Fruit fly (Drosophila melanogaster) whole organism, embryonic: Measurements from ENCODE around the gene CG18808.

Experiments used
- B-H2 ChIP-seq: fragments of 200-800 bp; sonication (Bioruptor generic); optimal IDR thresholded peaks from 2 replicates; lab custom pipeline; 2018; ENCODE audit warnings: missing biosample characterization, mild to moderate bottlenecking, missing genetic modification characterization
- BEAF-32 ChIP-seq: fragments of 200-800 bp; sonication (Bioruptor generic); optimal IDR thresholded peaks from 3 replicates; lab custom pipeline; 2017; ENCODE audit warnings: missing biosample characterization, missing genetic modification characterization, mild to moderate bottlenecking, moderate library complexity, missing genetic modification reagents
- CG10979 ChIP-seq: fragments of 200-800 bp; sonication (Bioruptor generic); optimal IDR thresholded peaks from 2 replicates; lab custom pipeline; 2018; ENCODE audit warnings: missing biosample characterization, mild to moderate bottlenecking, missing genetic modification characterization, moderate library complexity
- CG14050 ChIP-seq: fragments of 200-800 bp; sonication (Bioruptor generic); IDR thresholded peaks from 3 replicates; pipeline ENCODE4 v1.3.6; 2022; ENCODE audit warnings: missing biosample characterization, missing genetic modification characterization
- CG15269 ChIP-seq: fragments of 200-800 bp; sonication (Bioruptor generic); optimal IDR thresholded peaks from 2 replicates; lab custom pipeline; 2018; ENCODE audit warnings: missing biosample characterization, mild to moderate bottlenecking, missing genetic modification characterization, moderate library complexity
- CG1603 ChIP-seq: fragments of 200-800 bp; sonication (Bioruptor generic); optimal IDR thresholded peaks from 2 replicates; lab custom pipeline; 2019; ENCODE audit warnings: missing biosample characterization, mild to moderate bottlenecking, missing genetic modification characterization, moderate library complexity
- CG1647 ChIP-seq: fragments of 200-800 bp; sonication (Bioruptor generic); optimal IDR thresholded peaks from 3 replicates; lab custom pipeline; 2016; ENCODE audit warnings: missing biosample characterization, missing genetic modification characterization
- CG16813 ChIP-seq: fragments of 200-800 bp; sonication (Bioruptor generic); IDR thresholded peaks from 3 replicates; pipeline ENCODE4 v1.3.6; 2022; ENCODE audit warnings: missing biosample characterization, missing genetic modification characterization; ENCODE audit not compliant: partially characterized antibody
- CG17568 ChIP-seq: fragments of 200-800 bp; sonication (Bioruptor generic); optimal IDR thresholded peaks from 2 replicates; lab custom pipeline; 2018; ENCODE audit warnings: missing biosample characterization, mild to moderate bottlenecking, missing genetic modification characterization, moderate library complexity
- CG18599 ChIP-seq: fragments of 200-800 bp; sonication (Bioruptor generic); optimal IDR thresholded peaks from 3 replicates; lab custom pipeline; 2017; ENCODE audit warnings: missing biosample characterization, missing genetic modification characterization, mild to moderate bottlenecking, moderate library complexity, missing genetic modification reagents
- CG2129 ChIP-seq: fragments of 200-800 bp; sonication (Bioruptor generic); IDR thresholded peaks from 2 replicates; pipeline ENCODE4 v1.3.6; 2022; ENCODE audit warnings: missing biosample characterization, missing genetic modification characterization; ENCODE audit not compliant: partially characterized antibody
- CG31365 ChIP-seq: fragments of 200-800 bp; sonication (Bioruptor generic); optimal IDR thresholded peaks from 2 replicates; lab custom pipeline; 2018; ENCODE audit warnings: missing biosample characterization, mild to moderate bottlenecking, missing genetic modification characterization
- CG31388 ChIP-seq: fragments of 200-800 bp; sonication (Bioruptor generic); optimal IDR thresholded peaks from 2 replicates; lab custom pipeline; 2016; ENCODE audit warnings: missing biosample characterization, missing genetic modification characterization
- CG3995 ChIP-seq: fragments of 200-800 bp; sonication (Bioruptor generic); optimal IDR thresholded peaks from 3 replicates; lab custom pipeline; 2016; ENCODE audit warnings: missing biosample characterization, missing genetic modification characterization
- CG4328 ChIP-seq: fragments of 200-800 bp; sonication (Bioruptor generic); optimal IDR thresholded peaks from 3 replicates; lab custom pipeline; 2017; ENCODE audit warnings: missing biosample characterization, missing genetic modification reagents, missing genetic modification characterization
- CG4360 ChIP-seq: fragments of 200-800 bp; sonication (Bioruptor generic); IDR thresholded peaks from 2 replicates; pipeline ENCODE4 v1.3.6; 2022; ENCODE audit warnings: missing biosample characterization, missing genetic modification characterization
- CG4820 ChIP-seq: fragments of 200-800 bp; sonication (Bioruptor generic); optimal IDR thresholded peaks from 3 replicates; lab custom pipeline; 2016; ENCODE audit warnings: missing biosample characterization, missing genetic modification characterization
- CG6791 ChIP-seq: fragments of 200-800 bp; sonication (Bioruptor generic); IDR thresholded peaks from 3 replicates; pipeline ENCODE4 v1.3.6; 2022; ENCODE audit warnings: missing biosample characterization, missing genetic modification characterization; ENCODE audit not compliant: partially characterized antibody
- CG9932 ChIP-seq: fragments of 200-800 bp; sonication (Bioruptor generic); IDR thresholded peaks from 2 replicates; pipeline ENCODE4 v1.3.6; 2022; ENCODE audit warnings: missing biosample characterization, missing genetic modification characterization
- CoRest ChIP-seq: fragments of 200-800 bp; sonication (Bioruptor generic); optimal IDR thresholded peaks from 3 replicates; lab custom pipeline; 2018; ENCODE audit warnings: missing biosample characterization, mild to moderate bottlenecking, missing genetic modification characterization, moderate library complexity
- Dip2 ChIP-seq: fragments of 200-800 bp; sonication (Bioruptor generic); IDR thresholded peaks from 2 replicates; pipeline ENCODE4 v1.3.6; 2022; ENCODE audit warnings: missing biosample characterization, missing genetic modification characterization
- E2f1 ChIP-seq: fragments of 200-800 bp; sonication (Bioruptor generic); IDR thresholded peaks from 2 replicates; pipeline ENCODE4 v1.3.6; 2022; ENCODE audit warnings: missing biosample characterization, missing genetic modification characterization
- Fer1 ChIP-seq: fragments of 200-800 bp; sonication (Bioruptor generic); optimal IDR thresholded peaks from 2 replicates; lab custom pipeline; 2017; ENCODE audit warnings: missing biosample characterization, mild to moderate bottlenecking, missing genetic modification characterization
- Fer3 ChIP-seq: fragments of 200-800 bp; sonication (Bioruptor generic); optimal IDR thresholded peaks from 2 replicates; lab custom pipeline; 2018; ENCODE audit warnings: missing biosample characterization, mild to moderate bottlenecking, missing genetic modification characterization, moderate library complexity
- HHEX ChIP-seq: fragments of 200-800 bp; sonication (Bioruptor generic); optimal IDR thresholded peaks from 3 replicates; lab custom pipeline; 2017; ENCODE audit warnings: missing biosample characterization, mild to moderate bottlenecking, missing genetic modification characterization, missing genetic modification reagents
- Hr51 ChIP-seq, 2 experiments: fragments of 200-800 bp; sonication (Bioruptor generic); optimal IDR thresholded peaks; 2 replicates in 1 of 2; 3 replicates in 1 of 2; lab custom pipeline; 2016 to 2018; ENCODE audit warnings: missing biosample characterization in 2 of 2, missing genetic modification characterization in 2 of 2, mild to moderate bottlenecking in 1 of 2, moderate library complexity in 1 of 2
- Lpt ChIP-seq: fragments of >200 bp; optimal IDR thresholded peaks from 2 replicates; lab custom pipeline; 2018; ENCODE audit warnings: missing biosample characterization, missing genetic modification characterization
- Nf-YB ChIP-seq: fragments of 200-800 bp; sonication (Bioruptor generic); optimal IDR thresholded peaks from 3 replicates; lab custom pipeline; 2019; ENCODE audit warnings: missing biosample characterization, mild to moderate bottlenecking, missing genetic modification characterization, moderate library complexity
- Ptx1 ChIP-seq: fragments of 200-800 bp; sonication (Bioruptor generic); IDR thresholded peaks from 2 replicates; pipeline ENCODE4 v1.3.6; 2022; ENCODE audit warnings: missing biosample characterization, missing genetic modification characterization
- Six4 ChIP-seq: fragments of 200-800 bp; sonication (Bioruptor generic); optimal IDR thresholded peaks from 2 replicates; lab custom pipeline; 2016; ENCODE audit warnings: missing biosample characterization, missing genetic modification characterization
- Sry-β ChIP-seq: fragments of 200-800 bp; sonication (Bioruptor generic); optimal IDR thresholded peaks from 2 replicates; lab custom pipeline; 2018; ENCODE audit warnings: missing biosample characterization, mild to moderate bottlenecking, missing genetic modification characterization, moderate library complexity
- TFAM ChIP-seq: fragments of 200-800 bp; sonication (Bioruptor generic); optimal IDR thresholded peaks from 2 replicates; lab custom pipeline; 2017; ENCODE audit warnings: missing biosample characterization, missing genetic modification characterization, inconsistent platforms
- ase ChIP-seq: fragments of 200-800 bp; sonication (Bioruptor generic); IDR thresholded peaks from 3 replicates; pipeline ENCODE4 v1.3.6; 2022; ENCODE audit warnings: missing biosample characterization, missing genetic modification characterization
- cato ChIP-seq: fragments of 200-800 bp; sonication (Bioruptor generic); optimal IDR thresholded peaks from 2 replicates; lab custom pipeline; 2016; ENCODE audit warnings: missing biosample characterization, missing genetic modification characterization, borderline replicate concordance
- chif ChIP-seq, 2 experiments: fragments of 200-800 bp; sonication (Bioruptor generic); optimal IDR thresholded peaks; 3 replicates each; lab custom pipeline; 2016; ENCODE audit warnings: missing biosample characterization in 2 of 2, missing genetic modification characterization in 2 of 2
- dm ChIP-seq: fragments of 200-800 bp; sonication (Bioruptor generic); optimal IDR thresholded peaks from 3 replicates; lab custom pipeline; 2016; ENCODE audit warnings: missing biosample characterization, missing genetic modification characterization
- dysf ChIP-seq: fragments of 200-800 bp; sonication (Bioruptor generic); IDR thresholded peaks from 3 replicates; pipeline ENCODE4 v1.3.6; 2022; ENCODE audit warnings: missing biosample characterization, missing genetic modification characterization
- exex ChIP-seq: fragments of 200-800 bp; sonication (Bioruptor generic); optimal IDR thresholded peaks from 4 replicates; lab custom pipeline; 2018; ENCODE audit warnings: missing biosample characterization, mild to moderate bottlenecking, missing genetic modification characterization, moderate library complexity
- fd64A ChIP-seq: fragments of 200-800 bp; sonication (Bioruptor generic); optimal IDR thresholded peaks from 3 replicates; lab custom pipeline; 2018; ENCODE audit warnings: missing biosample characterization, mild to moderate bottlenecking, missing genetic modification characterization
- onecut ChIP-seq: fragments of 200-800 bp; sonication (Bioruptor generic); IDR thresholded peaks from 2 replicates; pipeline ENCODE4 v1.3.6; 2022; ENCODE audit warnings: missing biosample characterization, missing genetic modification characterization
- otp ChIP-seq: fragments of 200-800 bp; sonication (Bioruptor generic); IDR thresholded peaks from 3 replicates; pipeline ENCODE4, ENCODE4 v1.3.6; 2022; ENCODE audit warnings: missing biosample characterization, missing genetic modification characterization
- repo ChIP-seq: fragments of 200-800 bp; sonication (Bioruptor generic); optimal IDR thresholded peaks from 2 replicates; lab custom pipeline; 2016; ENCODE audit warnings: missing biosample characterization, missing genetic modification characterization
- sc ChIP-seq, 3 experiments: fragments of >200 bp in 2 of 3; fragments of 200-800 bp in 1 of 3; sonication (Bioruptor generic) in 1 of 3; optimal IDR thresholded peaks; 2 replicates in 2 of 3; 3 replicates in 1 of 3; lab custom pipeline; 2017; ENCODE audit warnings: mild to moderate bottlenecking in 1 of 3, missing biosample characterization in 1 of 3, missing genetic modification characterization in 1 of 3, missing genetic modification reagents in 1 of 3
- seq ChIP-seq: fragments of 200-800 bp; sonication (Bioruptor generic); IDR thresholded peaks from 2 replicates; pipeline ENCODE4 v1.3.6; 2022; ENCODE audit warnings: missing biosample characterization, missing genetic modification characterization
- slou ChIP-seq: fragments of 200-800 bp; sonication (Bioruptor generic); optimal IDR thresholded peaks from 3 replicates; lab custom pipeline; 2016; ENCODE audit warnings: missing biosample characterization, missing genetic modification characterization
- slp2 ChIP-seq: fragments of 200-800 bp; sonication (Bioruptor generic); optimal IDR thresholded peaks from 2 replicates; lab custom pipeline; 2016; ENCODE audit warnings: missing biosample characterization, missing genetic modification characterization
- twi ChIP-seq: fragments of 200-800 bp; optimal IDR thresholded peaks from 2 replicates; lab custom pipeline; 2019; ENCODE audit warnings: missing biosample characterization, mild to moderate bottlenecking, missing genetic modification characterization, moderate library complexity
- usp ChIP-seq: fragments of >200 bp; optimal IDR thresholded peaks from 2 replicates; lab custom pipeline; 2017; ENCODE audit warnings: missing biosample characterization, missing genetic modification characterization

CG18808 gene

DNA sequence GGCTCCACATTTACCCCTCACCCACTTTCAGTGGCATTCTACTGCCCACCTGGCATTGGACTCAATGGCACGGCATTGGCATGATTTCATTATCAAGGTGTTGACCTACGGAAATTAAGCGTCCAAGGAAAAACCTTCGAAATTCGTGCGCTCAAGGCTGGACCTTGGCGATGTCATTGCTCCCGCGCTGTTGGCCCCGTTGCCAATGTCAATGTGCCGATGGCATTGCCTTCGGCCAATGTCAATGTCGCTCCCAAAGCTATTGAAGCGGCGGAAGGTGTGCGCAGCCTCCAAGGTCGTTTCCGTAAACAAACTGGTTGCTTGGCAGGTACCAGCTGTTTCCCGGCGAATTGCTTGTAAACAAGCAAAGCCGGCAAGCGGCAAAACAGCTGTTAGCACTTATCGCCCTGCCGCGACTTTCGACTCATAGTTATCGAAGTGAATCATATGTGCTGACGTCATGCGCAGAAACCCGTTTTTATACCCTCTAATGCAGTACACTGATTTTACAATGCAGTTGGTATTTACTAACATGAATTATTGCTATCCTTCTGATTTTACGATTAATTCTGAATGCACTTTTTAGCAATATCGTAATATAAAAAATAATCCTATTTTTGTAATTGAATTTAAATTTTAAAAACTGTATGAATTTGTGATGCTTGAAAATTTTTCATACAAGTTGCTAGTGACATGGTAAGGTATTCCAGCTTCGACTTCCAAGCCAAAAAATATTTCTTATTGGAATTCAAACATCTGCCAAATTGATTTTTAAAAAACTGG, 17.3 kb upstream of the CG18808 start (continued):
- TF ChIP-seq exex (tag; lab: Kevin White, UChicago) (peak; percentile 66), CG16813 (GFP tag; lab: Robert Waterston, UW) (no peak; the same call in 2 of the 3 replicates), Sry-β (GFP tag; lab: Kevin White, UChicago) (peak; percentile 30), CG1603 (tag; lab: Kevin White, UChicago) (no peak), BEAF-32 (GFP tag; lab: Kevin White, UChicago) (peak; percentile 46), Dip2 (GFP tag; lab: Robert Waterston, UW) (peak; percentile 59), CG2129 (GFP tag; lab: Robert Waterston, UW) (no peak), cato (GFP tag; lab: Kevin White, UChicago) (peak; percentile 89), CG15269 (peak; percentile 96), Six4 (GFP tag; lab: Kevin White, UChicago) (peak; percentile 91), dm (GFP tag; lab: Kevin White, UChicago) (peak; percentile 82), CG14050 (GFP tag; lab: Robert Waterston, UW) (peak; percentile 94), slp2 (GFP tag; lab: Kevin White, UChicago) (peak; percentile 57), CG10979 (tag; lab: Kevin White, UChicago) (peak; percentile 96), HHEX (GFP tag; lab: Kevin White, UChicago) (peak; percentile 92), E2f1 (peak; percentile 97), CG6791 (GFP tag; lab: Robert Waterston, UW) (peak; percentile 48; the same call in 1 of the 3 replicates), CG4820 (peak; percentile 95), repo (peak; percentile 79), CoRest (tag; lab: Kevin White, UChicago) (peak; percentile 97), Lpt (GFP tag; lab: Kevin White, UChicago) (no peak), Fer3 (tag; lab: Kevin White, UChicago) (no peak), CG9932 (GFP tag; lab: Robert Waterston, UW) (peak; percentile 97), Nf-YB (GFP tag; lab: Kevin White, UChicago) (peak; percentile 84), chif (GFP tag; optimal IDR thresholded peaks at IDR 0.05; lab: Kevin White, UChicago) (peak; percentile 86 to 93), CG4360 (GFP tag; lab: Robert Waterston, UW) (peak; percentile 74), usp (GFP tag; lab: Kevin White, UChicago) (no peak), CG3995 (GFP tag; lab: Kevin White, UChicago) (no peak), onecut (GFP tag; lab: Robert Waterston, UW) (peak; percentile 95), Fer1 (peak; percentile 93), dysf (GFP tag; lab: Robert Waterston, UW) (peak; percentile 98), CG31365 (peak; percentile 70), twi (peak; percentile 91), TFAM (GFP tag; lab: Kevin White, UChicago) (peak; percentile 76), CG1647 (peak; percentile 91), Ptx1 (GFP tag; lab: Robert Waterston, UW) (peak; percentile 96), Hr51 (GFP tag; optimal IDR thresholded peaks at IDR 0.05; lab: Kevin White, UChicago) (peak in 1 of 2 experiments; percentile 91), B-H2 (GFP tag; lab: Kevin White, UChicago) (peak; percentile 27), CG18599 (GFP tag; lab: Kevin White, UChicago) (peak; percentile 96), fd64A (peak; percentile 86), sc (optimal IDR thresholded peaks at IDR 0.05; lab: Kevin White, UChicago) (no peak), sc (GFP tag; optimal IDR thresholded peaks at IDR 0.05; lab: Kevin White, UChicago) (peak; percentile 94), CG17568 (GFP tag; lab: Kevin White, UChicago) (no peak), slou (GFP tag; lab: Kevin White, UChicago) (peak; percentile 90), ase (peak; percentile 92), otp (GFP tag; lab: Robert Waterston, UW) (peak; percentile 97), CG4328 (peak; percentile 87), CG31388 (GFP tag; lab: Kevin White, UChicago) (peak; percentile 88), seq (peak; percentile 97)
